Fruit fly (Drosophila melanogaster) whole organism, embryonic: ENCODE data around the gene CG15412.

Experiments
- Adf1 ChIP-seq: fragments of 200-800 bp; sonication (Bioruptor generic); IDR thresholded peaks from 2 replicates; pipeline ENCODE4 v1.3.6; 2022; ENCODE audit warnings: missing biosample characterization, missing genetic modification characterization
- BtbVII ChIP-seq: fragments of 200-800 bp; sonication (Bioruptor generic); optimal IDR thresholded peaks from 3 replicates; lab custom pipeline; 2017; ENCODE audit warnings: missing biosample characterization, mild to moderate bottlenecking, missing genetic modification characterization
- CG14050 ChIP-seq: fragments of 200-800 bp; sonication (Bioruptor generic); IDR thresholded peaks from 3 replicates; pipeline ENCODE4 v1.3.6; 2022; ENCODE audit warnings: missing biosample characterization, missing genetic modification characterization
- CG18011 ChIP-seq: fragments of 200-800 bp; sonication (Bioruptor generic); optimal IDR thresholded peaks from 2 replicates; lab custom pipeline; 2017; ENCODE audit warnings: missing biosample characterization, missing genetic modification characterization, mild to moderate bottlenecking, moderate library complexity, missing genotype
- CG18599 ChIP-seq: fragments of 200-800 bp; sonication (Bioruptor generic); optimal IDR thresholded peaks from 3 replicates; lab custom pipeline; 2017; ENCODE audit warnings: missing biosample characterization, missing genetic modification characterization, mild to moderate bottlenecking, moderate library complexity, missing genetic modification reagents
- CG2678 ChIP-seq: fragments of 200-800 bp; sonication (Bioruptor generic); optimal IDR thresholded peaks from 3 replicates; lab custom pipeline; 2019; ENCODE audit warnings: missing biosample characterization, mild to moderate bottlenecking, missing genetic modification characterization, moderate library complexity
- CG32532 ChIP-seq: fragments of 200-800 bp; sonication (Bioruptor generic); IDR thresholded peaks from 2 replicates; pipeline ENCODE4 v1.3.6; 2022; ENCODE audit warnings: missing biosample characterization, missing genetic modification characterization
- CG34376 ChIP-seq: fragments of 200-800 bp; sonication (Bioruptor generic); optimal IDR thresholded peaks from 2 replicates; lab custom pipeline; 2018; ENCODE audit warnings: missing biosample characterization, mild to moderate bottlenecking, missing genetic modification characterization
- CG3726 ChIP-seq: fragments of 200-800 bp; sonication (Bioruptor generic); IDR thresholded peaks from 3 replicates; pipeline ENCODE4, ENCODE4 v1.3.6; 2022; ENCODE audit warnings: missing biosample characterization, missing genetic modification characterization
- CG5180 ChIP-seq: fragments of 200-800 bp; sonication (Bioruptor generic); optimal IDR thresholded peaks from 3 replicates; lab custom pipeline; 2017; ENCODE audit warnings: missing biosample characterization, missing genetic modification characterization, mild to moderate bottlenecking, moderate library complexity, missing genetic modification reagents
- CG6175 ChIP-seq: fragments of 200-800 bp; sonication (Bioruptor generic); IDR thresholded peaks from 3 replicates; pipeline ENCODE4 v1.3.6; 2022; ENCODE audit warnings: missing biosample characterization, missing genetic modification characterization
- CG6765 ChIP-seq: fragments of 200-800 bp; sonication (Bioruptor generic); optimal IDR thresholded peaks from 3 replicates; lab custom pipeline; 2017; ENCODE audit warnings: missing biosample characterization, mild to moderate bottlenecking, missing genetic modification characterization
- CG6813 ChIP-seq: fragments of 200-800 bp; sonication (Bioruptor generic); optimal IDR thresholded peaks from 2 replicates; lab custom pipeline; 2017; ENCODE audit warnings: missing biosample characterization, missing genetic modification characterization, mild to moderate bottlenecking, moderate library complexity, missing genetic modification reagents
- CkIIα-i1 ChIP-seq: fragments of 200-800 bp; sonication (Bioruptor generic); IDR thresholded peaks from 2 replicates; pipeline ENCODE4 v1.3.6; 2022; ENCODE audit warnings: missing biosample characterization, missing genetic modification characterization
- Dp ChIP-seq: fragments of 200-800 bp; sonication (Bioruptor generic); optimal IDR thresholded peaks from 2 replicates; lab custom pipeline; 2018; ENCODE audit warnings: missing biosample characterization, mild to moderate bottlenecking, missing genetic modification characterization, moderate library complexity
- Ets65A ChIP-seq: fragments of 200-800 bp; sonication (Bioruptor generic); peaks from one replicate; lab custom pipeline; 2016; ENCODE audit warnings: missing biosample characterization, missing genetic modification characterization
- HHEX ChIP-seq: fragments of 200-800 bp; sonication (Bioruptor generic); optimal IDR thresholded peaks from 3 replicates; lab custom pipeline; 2017; ENCODE audit warnings: missing biosample characterization, mild to moderate bottlenecking, missing genetic modification characterization, missing genetic modification reagents
- HLH54F ChIP-seq: fragments of 200-800 bp; sonication (Bioruptor generic); optimal IDR thresholded peaks from 3 replicates; lab custom pipeline; 2016; ENCODE audit warnings: missing biosample characterization, missing genetic modification characterization
- Hmr ChIP-seq: fragments of 200-800 bp; sonication (Bioruptor generic); optimal IDR thresholded peaks from 3 replicates; lab custom pipeline; 2017; ENCODE audit warnings: mild to moderate bottlenecking, missing biosample characterization, missing genetic modification reagents, missing genetic modification characterization
- MBD-R2 ChIP-seq: fragments of 200-800 bp; sonication (Bioruptor generic); IDR thresholded peaks from 2 replicates; pipeline ENCODE4 v1.3.6; 2022; ENCODE audit warnings: missing biosample characterization, missing genetic modification characterization
- Mad ChIP-seq: fragments of 200-800 bp; sonication (Bioruptor generic); optimal IDR thresholded peaks from 2 replicates; lab custom pipeline; 2016; ENCODE audit warnings: missing biosample characterization, missing genetic modification characterization
- Mes4 ChIP-seq: fragments of 200-800 bp; sonication (Bioruptor generic); optimal IDR thresholded peaks from 2 replicates; lab custom pipeline; 2016; ENCODE audit warnings: missing biosample characterization, missing genetic modification characterization
- aop ChIP-seq: fragments of 200-800 bp; sonication (Bioruptor generic); IDR thresholded peaks from 2 replicates; pipeline ENCODE4 v1.3.6; 2022; ENCODE audit warnings: missing biosample characterization, missing genetic modification characterization
- ara ChIP-seq: fragments of 200-800 bp; sonication (Bioruptor generic); IDR thresholded peaks from 2 replicates; pipeline ENCODE4 v1.3.6; 2022; ENCODE audit warnings: missing biosample characterization, missing genetic modification characterization
- ash1 ChIP-seq: fragments of 200-800 bp; sonication (Bioruptor generic); optimal IDR thresholded peaks from 2 replicates; lab custom pipeline; 2018; ENCODE audit warnings: missing biosample characterization, mild to moderate bottlenecking, missing genetic modification characterization
- cg ChIP-seq: fragments of 200-800 bp; sonication (Bioruptor generic); optimal IDR thresholded peaks from 3 replicates; lab custom pipeline; 2019; ENCODE audit warnings: missing biosample characterization, mild to moderate bottlenecking, missing genetic modification characterization, moderate library complexity
- chinmo ChIP-seq: fragments of 200-800 bp; sonication (Bioruptor generic); IDR thresholded peaks from 4 replicates; pipeline ENCODE4 v1.3.6; 2022; ENCODE audit warnings: missing biosample characterization, missing genetic modification characterization; ENCODE audit not compliant: partially characterized antibody
- crol ChIP-seq: fragments of 200-800 bp; sonication (Bioruptor generic); IDR thresholded peaks from 2 replicates; pipeline ENCODE4 v1.3.6; 2022; ENCODE audit warnings: missing biosample characterization, missing genetic modification characterization
- dimm ChIP-seq: fragments of 200-800 bp; sonication (Bioruptor generic); IDR thresholded peaks from 2 replicates; pipeline ENCODE4 v1.3.6; 2022; ENCODE audit warnings: missing biosample characterization, missing genetic modification characterization
- en ChIP-seq: fragments of 200-800 bp; sonication (Bioruptor generic); optimal IDR thresholded peaks from 2 replicates; lab custom pipeline; 2016; ENCODE audit warnings: missing biosample characterization, missing genetic modification characterization
- exex ChIP-seq: fragments of 200-800 bp; sonication (Bioruptor generic); optimal IDR thresholded peaks from 4 replicates; lab custom pipeline; 2018; ENCODE audit warnings: missing biosample characterization, mild to moderate bottlenecking, missing genetic modification characterization, moderate library complexity
- fu2 ChIP-seq: fragments of 200-800 bp; sonication (Bioruptor generic); optimal IDR thresholded peaks from 2 replicates; lab custom pipeline; 2016; ENCODE audit warnings: missing biosample characterization, missing genetic modification characterization
- grn ChIP-seq: fragments of 200-800 bp; sonication (Bioruptor generic); optimal IDR thresholded peaks from 3 replicates; lab custom pipeline; 2017; ENCODE audit warnings: missing biosample characterization, missing genetic modification characterization
- ham ChIP-seq: fragments of 200-800 bp; sonication (Bioruptor generic); IDR thresholded peaks from 2 replicates; pipeline ENCODE4 v1.3.6; 2022; ENCODE audit warnings: missing biosample characterization, missing genetic modification characterization
- hkb ChIP-seq, 2 experiments: fragments of 200-800 bp in 1 of 2; fragments of >200 bp in 1 of 2; sonication (Bioruptor generic) in 1 of 2; IDR thresholded peaks in 1 of 2; optimal IDR thresholded peaks in 1 of 2; 2 replicates each; pipeline versions ENCODE4 v1.3.6 to Lab custom; 2017 to 2022; ENCODE audit warnings: missing biosample characterization in 1 of 2, missing genetic modification characterization in 1 of 2
- nerfin-2 ChIP-seq: fragments of 200-800 bp; sonication (Bioruptor generic); IDR thresholded peaks from 2 replicates; pipeline ENCODE4 v1.3.6; 2022; ENCODE audit warnings: missing biosample characterization, missing genetic modification characterization; ENCODE audit not compliant: partially characterized antibody
- pho ChIP-seq: fragments of 200-800 bp; sonication (Bioruptor generic); optimal IDR thresholded peaks from 2 replicates; lab custom pipeline; 2016; ENCODE audit warnings: missing biosample characterization, missing genetic modification characterization
- rib ChIP-seq: fragments of 200-800 bp; sonication (Bioruptor generic); IDR thresholded peaks from 2 replicates; pipeline ENCODE4 v1.3.6; 2022; ENCODE audit warnings: missing biosample characterization, missing genetic modification characterization
- slbo ChIP-seq: fragments of 200-800 bp; sonication (Bioruptor generic); IDR thresholded peaks from 2 replicates; pipeline ENCODE4 v1.3.6; 2022; ENCODE audit warnings: missing biosample characterization, missing genetic modification characterization
- slp2 ChIP-seq: fragments of 200-800 bp; sonication (Bioruptor generic); optimal IDR thresholded peaks from 2 replicates; lab custom pipeline; 2016; ENCODE audit warnings: missing biosample characterization, missing genetic modification characterization
- ssp ChIP-seq: fragments of 200-800 bp; sonication (Bioruptor generic); IDR thresholded peaks from 2 replicates; pipeline ENCODE4 v1.3.6; 2022; ENCODE audit warnings: missing biosample characterization, missing genetic modification characterization
- usp ChIP-seq: fragments of >200 bp; optimal IDR thresholded peaks from 2 replicates; lab custom pipeline; 2017; ENCODE audit warnings: missing biosample characterization, missing genetic modification characterization
- zfh1 ChIP-seq: fragments of 200-800 bp; sonication (Bioruptor generic); IDR thresholded peaks from 3 replicates; pipeline ENCODE4 v1.3.6; 2022; ENCODE audit warnings: missing biosample characterization, missing genetic modification characterization

Gene CG15412

dm6 chr2L:3369083-3369653, 6.3 kb downstream of the CG15412 start (continued):
- TF ChIP-seq aop (no peak), slp2 (no peak), BtbVII (peak; percentile 49), hkb (optimal IDR thresholded peaks at IDR 0.05; lab: Kevin White, UChicago) (no peak), hkb (GFP tag; IDR thresholded peaks at IDR 0.05; lab: Robert Waterston, UW) (0 out of 2 replicates have a peak, but pooled peaks have one; percentile 20), usp (GFP tag; lab: Kevin White, UChicago) (no peak), zfh1 (GFP tag; lab: Robert Waterston, UW) (no peak), HHEX (GFP tag; lab: Kevin White, UChicago) (peak; percentile 3), CG6175 (GFP tag; lab: Robert Waterston, UW) (no peak), CG14050 (no peak), rib (GFP tag; lab: Robert Waterston, UW) (0 out of 2 replicates have a peak, but pooled peaks have one; percentile 33), CG18599 (GFP tag; lab: Kevin White, UChicago) (peak; percentile 60), CG3726 (no peak), CG18011 (GFP tag; lab: Kevin White, UChicago) (no peak), MBD-R2 (no peak), slbo (GFP tag; lab: Robert Waterston, UW) (no peak), Dp (GFP tag; lab: Kevin White, UChicago) (no peak), CG32532 (GFP tag; lab: Robert Waterston, UW) (peak; percentile 11; the same call in 1 of the 2 replicates), CG6765 (GFP tag; lab: Kevin White, UChicago) (no peak), fu2 (GFP tag; lab: Kevin White, UChicago) (no peak), Hmr (peak; percentile 26), ssp (GFP tag; lab: Robert Waterston, UW) (no peak), CG6813 (GFP tag; lab: Kevin White, UChicago) (peak; percentile 10), CG34376 (peak; percentile 81), CG2678 (peak; percentile 5), nerfin-2 (GFP tag; lab: Robert Waterston, UW) (no peak), en (GFP tag; lab: Kevin White, UChicago) (no peak), Adf1 (GFP tag; lab: Robert Waterston, UW) (0 out of 2 replicates have a peak, but pooled peaks have one; percentile 25), CG5180 (GFP tag; lab: Kevin White, UChicago) (peak; percentile 22), Mad (GFP tag; lab: Kevin White, UChicago) (no peak), crol (GFP tag; lab: Robert Waterston, UW) (peak; percentile 80), ham (GFP tag; lab: Robert Waterston, UW) (no peak), chinmo (GFP tag; lab: Robert Waterston, UW) (0 out of 4 replicates have a peak, but pooled peaks have one; percentile 62), Mes4 (GFP tag; lab: Kevin White, UChicago) (no peak), pho (GFP tag; lab: Kevin White, UChicago) (no peak), cg (GFP tag; lab: Kevin White, UChicago) (peak; percentile 45), grn (GFP tag; lab: Kevin White, UChicago) (peak; percentile 72), CkIIα-i1 (GFP tag; lab: Robert Waterston, UW) (no peak), ara (no peak), ash1 (GFP tag; lab: Kevin White, UChicago) (no peak), dimm (GFP tag; lab: Robert Waterston, UW) (no peak), exex (tag; lab: Kevin White, UChicago) (peak; percentile 97), HLH54F (GFP tag; lab: Kevin White, UChicago) (no peak), Ets65A (GFP tag; lab: Kevin White, UChicago) (peak; percentile 41)
